Worm (Caenorhabditis elegans) whole organism, midembryonic: ENCODE measurements around the gene sra-10.

ENCODE experiments used
- flt-1 ChIP-seq: fragments of 200-800 bp; sonication (Bioruptor generic); IDR thresholded peaks from 2 replicates; pipeline ENCODE4 v1.3.6; 2022; ENCODE audit warnings: missing genetic modification characterization, missing compliant biosample characterization
- klf-2 ChIP-seq: fragments of 200-800 bp; sonication (Bioruptor generic); conservative IDR thresholded peaks from 2 replicates; pipeline ENCODE4 v1.3.6; 2022; ENCODE audit warnings: missing genetic modification reagents, missing genetic modification characterization, missing compliant biosample characterization
- ztf-23 ChIP-seq: fragments of 200-800 bp; sonication (Bioruptor generic); IDR thresholded peaks from 2 replicates; pipeline ENCODE4 v1.3.6; 2022; ENCODE audit warnings: missing genetic modification reagents, missing genetic modification characterization, missing compliant biosample characterization
- ztf-29 ChIP-seq: fragments of 200-800 bp; sonication (Bioruptor generic); IDR thresholded peaks from 2 replicates; pipeline ENCODE4 v1.3.6; 2022; ENCODE audit warnings: missing genetic modification reagents, missing genetic modification characterization, missing compliant biosample characterization

ce11 chrII:10885868-10886514 lies 8.9 kb downstream of the sra-10 start, which contains the start of gene F44F4.3:
- no peak for TF ChIP-seq ztf-29 (GFP tag; lab: Robert Waterston, UW)
- TF ChIP-seq flt-1 (GFP tag; lab: Robert Waterston, UW) = no peak
- no peak for TF ChIP-seq ztf-23 (GFP tag; lab: Robert Waterston, UW)
- no peak for TF ChIP-seq klf-2 (GFP tag; lab: Robert Waterston, UW)
